Worm (Caenorhabditis elegans) whole organism, L2 larva: Measurements from ENCODE around the gene exh-1.

Source experiments
- C34F6.9 ChIP-seq: fragments of 150-350 bp; optimal IDR thresholded peaks from 2 replicates; lab custom pipeline; 2014; ENCODE audit warnings: missing biosample characterization, missing genetic modification characterization
- F13H6.1 ChIP-seq: sonication (generic microtip); optimal IDR thresholded peaks from 2 replicates; lab custom pipeline; 2016; ENCODE audit warnings: missing genetic modification characterization, missing compliant biosample characterization
- R02D3.7 ChIP-seq: fragments of 150-350 bp; optimal IDR thresholded peaks from 2 replicates; lab custom pipeline; 2014; ENCODE audit warnings: missing biosample characterization, missing genetic modification characterization
- Y55F3AM.14 ChIP-seq: fragments of 200-800 bp; sonication (Bioruptor generic); optimal IDR thresholded peaks from 2 replicates; lab custom pipeline; 2018; ENCODE audit warnings: mild to moderate bottlenecking, missing genetic modification characterization, missing compliant biosample characterization
- ZK546.5 ChIP-seq: sonication (generic microtip); optimal IDR thresholded peaks from 2 replicates; lab custom pipeline; 2017; ENCODE audit warnings: missing biosample characterization, missing genetic modification characterization
- alr-1 ChIP-seq: fragments of 150-350 bp; optimal IDR thresholded peaks from 2 replicates; lab custom pipeline; 2014; ENCODE audit warnings: missing biosample characterization, missing genetic modification characterization
- aly-2 ChIP-seq: fragments of 150-350 bp; optimal IDR thresholded peaks from 2 replicates; lab custom pipeline; 2014; ENCODE audit warnings: missing biosample characterization, missing genetic modification characterization
- ama-1 ChIP-seq: fragments of 150-350 bp; optimal IDR thresholded peaks from 2 replicates; lab custom pipeline; 2018; ENCODE audit warnings: inconsistent platforms
- ceh-82 ChIP-seq: fragments of 150-350 bp; optimal IDR thresholded peaks from 2 replicates; lab custom pipeline; 2014; ENCODE audit warnings: missing biosample characterization, missing genetic modification characterization
- crh-2 ChIP-seq: sonication (generic microtip); optimal IDR thresholded peaks from 2 replicates; lab custom pipeline; 2017; ENCODE audit warnings: missing biosample characterization, missing genetic modification characterization
- dmd-4 ChIP-seq: sonication (generic microtip); optimal IDR thresholded peaks from 2 replicates; lab custom pipeline; 2017; ENCODE audit warnings: missing biosample characterization, missing genetic modification characterization
- fos-1 ChIP-seq: fragments of 150-350 bp; optimal IDR thresholded peaks from 2 replicates; lab custom pipeline; 2014; ENCODE audit warnings: missing biosample characterization, missing genetic modification characterization
- gmeb-1 ChIP-seq: fragments of 150-350 bp; optimal IDR thresholded peaks from 2 replicates; lab custom pipeline; 2014; ENCODE audit warnings: missing biosample characterization, missing genetic modification characterization
- lin-11 ChIP-seq: fragments of 150-350 bp; sonication (generic microtip); optimal IDR thresholded peaks from 2 replicates; lab custom pipeline; 2014; ENCODE audit warnings: missing biosample characterization, missing genetic modification characterization, inconsistent platforms, mixed read lengths
- lin-13 ChIP-seq: fragments of 150-350 bp; optimal IDR thresholded peaks from 2 replicates; lab custom pipeline; 2014; ENCODE audit warnings: missing biosample characterization, missing genetic modification reagents, missing genetic modification characterization
- lin-39 ChIP-seq: fragments of 150-350 bp; optimal IDR thresholded peaks from 2 replicates; lab custom pipeline; 2014; ENCODE audit warnings: missing biosample characterization, missing genetic modification reagents, missing genetic modification characterization
- mdl-1 ChIP-seq, 2 experiments: fragments of 150-350 bp in 1 of 2; sonication (generic microtip) in 1 of 2; optimal IDR thresholded peaks; 2 replicates each; lab custom pipeline; 2017; ENCODE audit warnings: missing biosample characterization in 2 of 2, missing genetic modification characterization in 2 of 2
- nhr-10 ChIP-seq: sonication (generic microtip); optimal IDR thresholded peaks from 2 replicates; lab custom pipeline; 2017; ENCODE audit warnings: missing biosample characterization, missing genetic modification characterization
- nhr-11 ChIP-seq: fragments of 150-350 bp; optimal IDR thresholded peaks from 2 replicates; lab custom pipeline; 2014; ENCODE audit warnings: missing biosample characterization, missing genetic modification characterization
- nhr-12 ChIP-seq: fragments of 150-350 bp; optimal IDR thresholded peaks from 2 replicates; lab custom pipeline; 2014; ENCODE audit warnings: missing biosample characterization, missing genetic modification characterization
- nhr-129 ChIP-seq: fragments of 150-350 bp; optimal IDR thresholded peaks from 2 replicates; lab custom pipeline; 2014; ENCODE audit warnings: missing biosample characterization, missing genetic modification characterization
- nhr-23 ChIP-seq: fragments of 150-350 bp; optimal IDR thresholded peaks from 2 replicates; lab custom pipeline; 2014; ENCODE audit warnings: missing biosample characterization, missing genetic modification reagents, missing genetic modification characterization
- nhr-237 ChIP-seq: fragments of 150-350 bp; optimal IDR thresholded peaks from 2 replicates; lab custom pipeline; 2014; ENCODE audit warnings: missing biosample characterization, missing genetic modification characterization
- nhr-25 ChIP-seq: fragments of 150-350 bp; sonication (generic microtip); optimal IDR thresholded peaks from 3 replicates; lab custom pipeline; 2014; ENCODE audit warnings: missing biosample characterization, missing genetic modification characterization
- peb-1 ChIP-seq: fragments of 150-350 bp; optimal IDR thresholded peaks from 2 replicates; lab custom pipeline; 2014; ENCODE audit warnings: missing biosample characterization, missing genetic modification characterization
- sem-4 ChIP-seq: fragments of 150-350 bp; optimal IDR thresholded peaks from 2 replicates; lab custom pipeline; 2014; ENCODE audit warnings: missing biosample characterization, missing genetic modification reagents, missing genetic modification characterization
- skn-1 ChIP-seq: sonication (generic microtip); optimal IDR thresholded peaks from 2 replicates; lab custom pipeline; 2017; ENCODE audit warnings: missing biosample characterization, missing genetic modification characterization
- sma-9 ChIP-seq, 2 experiments: fragments of 150-350 bp in 1 of 2; sonication (generic microtip) in 1 of 2; optimal IDR thresholded peaks; 2 replicates each; lab custom pipeline; 2014 to 2016; ENCODE audit warnings: missing genetic modification characterization in 2 of 2, mild to moderate bottlenecking in 1 of 2, missing biosample characterization in 1 of 2, missing compliant biosample characterization in 1 of 2, missing genetic modification reagents in 1 of 2, moderate library complexity in 1 of 2
- unc-39 ChIP-seq: fragments of 150-350 bp; optimal IDR thresholded peaks from 2 replicates; lab custom pipeline; 2014; ENCODE audit warnings: missing biosample characterization, missing genetic modification characterization
- unc-62 ChIP-seq: fragments of 150-350 bp; optimal IDR thresholded peaks from 2 replicates; lab custom pipeline; 2014; ENCODE audit warnings: missing biosample characterization, missing genetic modification reagents, missing genetic modification characterization
- zag-1 ChIP-seq: fragments of 150-350 bp; optimal IDR thresholded peaks from 2 replicates; lab custom pipeline; 2014; ENCODE audit warnings: missing biosample characterization, missing genetic modification characterization
- ztf-1 ChIP-seq: fragments of 200-800 bp; sonication (Bioruptor generic); conservative IDR thresholded peaks from 2 replicates; pipeline ENCODE4 v1.3.6; 2022; ENCODE audit warnings: missing genetic modification characterization, missing compliant biosample characterization
- ztf-11 ChIP-seq: sonication (generic microtip); optimal IDR thresholded peaks from 2 replicates; lab custom pipeline; 2017; ENCODE audit warnings: missing biosample characterization, missing genetic modification characterization
- ztf-4 ChIP-seq: fragments of 150-350 bp; optimal IDR thresholded peaks from 2 replicates; lab custom pipeline; 2014; ENCODE audit warnings: missing biosample characterization, missing genetic modification characterization

Gene exh-1

DNA sequence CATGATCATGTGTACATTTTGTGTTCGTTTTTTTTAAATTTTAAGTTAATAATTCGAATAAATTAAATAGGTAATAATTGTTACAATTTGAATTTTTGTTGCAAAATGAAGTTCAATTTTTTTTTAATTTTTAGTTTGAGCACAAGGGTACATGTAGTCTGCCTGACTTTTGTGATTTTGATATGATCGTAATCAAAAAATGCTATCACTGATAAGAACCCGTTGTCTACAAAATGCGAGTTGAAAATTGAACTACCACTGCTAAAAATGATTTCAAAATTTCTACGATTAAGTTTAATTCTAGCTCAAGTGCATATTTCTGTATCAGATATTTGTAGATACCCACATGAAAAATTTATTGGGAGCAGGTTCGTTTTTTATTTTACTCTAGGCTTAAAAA is 38.7 kb upstream of the exh-1 start, which contains the start of gene clec-210:
Gene clec-210 (plus strand): TSS at position 211 of the 400 bp plus-strand sequence.
- TF ChIP-seq fos-1 (tag; lab: Kevin White, UChicago) (peak; percentile 28), nhr-11 (tag; lab: Kevin White, UChicago) (no peak)

DNA sequence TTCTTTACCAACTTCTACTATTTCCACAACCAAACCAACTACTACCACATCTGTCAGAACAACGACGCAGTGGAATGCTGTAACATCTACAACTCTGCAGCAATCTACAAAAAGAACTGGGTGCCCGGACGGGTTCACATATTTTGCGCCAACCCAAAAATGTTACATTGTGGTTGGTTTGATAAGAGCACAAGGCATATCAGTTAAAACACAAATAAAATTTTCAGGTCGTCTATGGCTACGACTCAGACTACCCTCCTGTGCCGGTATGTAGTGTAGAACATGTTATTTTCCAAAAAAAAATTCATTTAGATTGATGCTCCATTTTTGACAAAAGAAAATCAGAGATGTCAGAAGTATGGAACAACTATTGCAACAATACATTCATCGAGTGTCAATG is 37.7 kb upstream of the exh-1 start:
- TF ChIP-seq unc-62 (no peak), unc-39 (tag; lab: Kevin White, UChicago) (no peak)
- TF ChIP-seq, all 48 proteins: peak for 0

DNA sequence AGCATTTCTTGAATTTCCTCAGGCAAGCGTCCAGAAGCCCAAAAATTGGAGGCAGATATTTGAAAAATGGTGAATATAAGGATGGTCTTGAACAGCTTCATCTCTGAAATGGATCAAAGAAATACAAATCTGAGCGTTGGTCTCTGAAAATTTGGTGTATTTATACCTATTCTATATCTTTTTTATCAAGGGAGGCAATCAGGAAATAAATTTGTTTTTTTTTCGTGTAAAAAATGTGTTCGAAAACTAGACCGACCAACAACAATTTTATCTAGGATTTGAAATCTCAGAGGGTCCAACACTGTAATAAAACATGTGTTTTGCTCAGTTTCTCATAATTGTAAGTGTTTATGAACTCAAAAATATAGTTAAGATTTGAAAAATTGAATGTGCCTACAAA is 35.1 kb upstream of the exh-1 start, which contains the start of gene srt-56:
Gene srt-56 (minus strand): TSS at position 101 of the 400 bp plus-strand sequence.
- TF ChIP-seq alr-1 (tag; lab: Kevin White, UChicago): no peak
- no peak for TF ChIP-seq F13H6.1 (tag; lab: Kevin White, UChicago)
- no peak for TF ChIP-seq nhr-129
- TF ChIP-seq nhr-10 (tag; lab: Kevin White, UChicago): no peak
- TF ChIP-seq ceh-82 (tag; lab: Kevin White, UChicago): no peak
- TF ChIP-seq mdl-1 (tag; optimal IDR thresholded peaks at IDR 0.05; lab: Kevin White, UChicago): no peak
- TF ChIP-seq fos-1 (tag; lab: Kevin White, UChicago): no peak
- TF ChIP-seq sem-4 (tag; lab: Kevin White, UChicago): no peak
- no peak for TF ChIP-seq zag-1 (tag; lab: Kevin White, UChicago)
- no peak for TF ChIP-seq dmd-4
- TF ChIP-seq ztf-1 (GFP tag; lab: Robert Waterston, UW): no peak
- no peak for TF ChIP-seq nhr-237 (tag; lab: Kevin White, UChicago)
- TF ChIP-seq nhr-25: no peak
- TF ChIP-seq lin-39 (tag; lab: Kevin White, UChicago): no peak
- no peak for TF ChIP-seq crh-2 (tag; lab: Kevin White, UChicago)
- no peak for TF ChIP-seq C34F6.9 (tag; lab: Kevin White, UChicago)
- TF ChIP-seq nhr-23: no peak
- TF ChIP-seq peb-1 (tag; lab: Kevin White, UChicago): no peak

DNA sequence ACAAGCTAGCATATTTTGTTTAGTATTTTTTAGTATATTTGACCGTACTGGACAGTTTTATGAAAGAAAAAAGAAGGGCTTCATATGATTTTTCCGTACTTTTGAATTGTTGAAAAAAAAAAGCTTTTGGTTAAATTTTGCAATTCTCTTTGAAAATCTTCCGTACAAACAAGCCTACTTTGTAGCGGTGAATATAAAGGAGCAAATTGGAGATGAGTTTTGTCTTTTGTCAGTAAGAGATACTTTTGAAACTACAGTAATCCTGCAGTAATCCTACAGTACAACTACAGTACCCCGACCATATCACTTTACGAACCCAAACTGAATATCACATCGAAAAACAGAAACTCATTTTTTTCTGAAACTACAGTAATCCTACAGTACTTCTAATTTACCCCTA is 34.5 kb upstream of the exh-1 start:
- TF ChIP-seq ZK546.5 (tag; lab: Kevin White, UChicago): no peak
- TF ChIP-seq lin-13 (GFP tag; lab: Kevin White, UChicago): no peak
- no peak for TF ChIP-seq lin-11 (tag; lab: Kevin White, UChicago)
- no peak for TF ChIP-seq unc-39 (tag; lab: Kevin White, UChicago)
- TF ChIP-seq nhr-12 (tag; lab: Kevin White, UChicago): no peak
- TF ChIP-seq aly-2: no peak
- TF ChIP-seq sem-4 (tag; lab: Kevin White, UChicago): no peak
- no peak for TF ChIP-seq gmeb-1 (tag; lab: Kevin White, UChicago)
- no peak for TF ChIP-seq ceh-82 (tag; lab: Kevin White, UChicago)
- no peak for TF ChIP-seq ama-1 (lab: Kevin White, UChicago)
- no peak for TF ChIP-seq C34F6.9 (tag; lab: Kevin White, UChicago)
- TF ChIP-seq sma-9 (GFP tag; optimal IDR thresholded peaks at IDR 0.05; lab: Kevin White, UChicago): no peak
- TF ChIP-seq sma-9 (tag; optimal IDR thresholded peaks at IDR 0.05; lab: Kevin White, UChicago): no peak
- TF ChIP-seq nhr-11 (tag; lab: Kevin White, UChicago): no peak
- TF ChIP-seq nhr-129: no peak
- no peak for TF ChIP-seq peb-1 (tag; lab: Kevin White, UChicago)

DNA sequence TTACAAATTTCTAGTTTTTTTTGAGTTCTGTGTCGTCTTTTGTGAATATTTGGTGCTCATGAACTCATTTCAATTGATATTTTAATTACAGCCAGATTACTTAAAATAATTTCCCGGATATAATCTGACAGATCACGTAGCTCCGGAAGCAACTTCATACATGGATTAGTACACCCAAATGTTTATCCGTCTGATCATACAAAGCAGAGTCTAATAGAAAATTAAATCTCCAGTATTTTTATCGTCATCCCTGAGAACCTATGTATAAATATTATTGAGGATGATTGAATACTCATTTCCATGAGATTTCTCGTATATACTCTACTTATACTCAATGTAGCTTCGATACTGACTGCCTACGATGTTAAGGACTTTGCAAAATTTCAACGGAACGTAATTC is 32.0 kb upstream of the exh-1 start, which contains the start of gene Y73C8C.12:
Gene Y73C8C.12 (plus strand): TSS at position 301 of the 400 bp plus-strand sequence.
- TF ChIP-seq nhr-237 (tag; lab: Kevin White, UChicago): no peak
- no peak for TF ChIP-seq R02D3.7 (tag; lab: Kevin White, UChicago)
- TF ChIP-seq fos-1 (tag; lab: Kevin White, UChicago): no peak
- TF ChIP-seq dmd-4: no peak
- TF ChIP-seq nhr-11 (tag; lab: Kevin White, UChicago): no peak
- TF ChIP-seq lin-39 (tag; lab: Kevin White, UChicago): no peak
- no peak for TF ChIP-seq ztf-4 (tag; lab: Kevin White, UChicago)
- TF ChIP-seq aly-2: no peak
- TF ChIP-seq Y55F3AM.14 (GFP tag; lab: Kevin White, UChicago): no peak
- TF ChIP-seq peb-1 (tag; lab: Kevin White, UChicago): no peak
- no peak for TF ChIP-seq alr-1 (tag; lab: Kevin White, UChicago)
- TF ChIP-seq ztf-11 (tag; lab: Kevin White, UChicago): no peak
- TF ChIP-seq skn-1 (tag; lab: Kevin White, UChicago): no peak
- TF ChIP-seq nhr-129: no peak
- no peak for TF ChIP-seq ama-1 (lab: Kevin White, UChicago)
- TF ChIP-seq nhr-10 (tag; lab: Kevin White, UChicago): no peak
